Fruit fly (Drosophila melanogaster) whole organism, embryonic: Measurements from ENCODE around the gene CG15306.

Source experiments
- Adf1 ChIP-seq: fragments of 200-800 bp; sonication (Bioruptor generic); IDR thresholded peaks from 2 replicates; pipeline ENCODE4 v1.3.6; 2022; ENCODE audit warnings: missing biosample characterization, missing genetic modification characterization
- CG10321 ChIP-seq: fragments of 200-800 bp; sonication (Bioruptor generic); IDR thresholded peaks from 2 replicates; pipeline ENCODE4 v1.3.6; 2022; ENCODE audit warnings: missing biosample characterization, missing genetic modification characterization
- CG10959 ChIP-seq: fragments of 200-800 bp; sonication (Bioruptor generic); IDR thresholded peaks from 2 replicates; pipeline ENCODE4 v1.3.6; 2022; ENCODE audit warnings: missing biosample characterization, missing genetic modification characterization
- CG11456 ChIP-seq: fragments of 200-800 bp; sonication (Bioruptor generic); IDR thresholded peaks from 3 replicates; pipeline ENCODE4 v1.3.6; 2022; ENCODE audit warnings: missing biosample characterization, missing genetic modification characterization
- CG11696 ChIP-seq: fragments of 200-800 bp; sonication (Bioruptor generic); IDR thresholded peaks from 2 replicates; pipeline ENCODE4 v1.3.6; 2022; ENCODE audit warnings: missing biosample characterization, missing genetic modification characterization
- CG12659 ChIP-seq: fragments of 200-800 bp; sonication (Bioruptor generic); optimal IDR thresholded peaks from 3 replicates; lab custom pipeline; 2017; ENCODE audit warnings: mild to moderate bottlenecking, missing biosample characterization, missing genetic modification reagents, missing genetic modification characterization
- CG13775 ChIP-seq: fragments of 200-800 bp; sonication (Bioruptor generic); optimal IDR thresholded peaks from 3 replicates; lab custom pipeline; 2017; ENCODE audit warnings: missing biosample characterization, mild to moderate bottlenecking, missing genetic modification characterization
- CG14441 ChIP-seq: fragments of 200-800 bp; sonication (Bioruptor generic); IDR thresholded peaks from 2 replicates; pipeline ENCODE4 v1.3.6; 2022; ENCODE audit warnings: missing biosample characterization, missing genetic modification characterization
- CG15011 ChIP-seq: fragments of 200-800 bp; sonication (Bioruptor generic); optimal IDR thresholded peaks from 3 replicates; lab custom pipeline; 2018; ENCODE audit warnings: missing biosample characterization, mild to moderate bottlenecking, missing genetic modification characterization
- CG1529 ChIP-seq: fragments of 200-800 bp; sonication (Bioruptor generic); optimal IDR thresholded peaks from 3 replicates; lab custom pipeline; 2018; ENCODE audit warnings: missing biosample characterization, missing genetic modification characterization
- CG1602 ChIP-seq: fragments of 200-800 bp; sonication (Bioruptor generic); optimal IDR thresholded peaks from 3 replicates; lab custom pipeline; 2016; ENCODE audit warnings: missing biosample characterization, missing genetic modification characterization
- CG16815 ChIP-seq: fragments of 200-800 bp; sonication (Bioruptor generic); optimal IDR thresholded peaks from 3 replicates; lab custom pipeline; 2017; ENCODE audit warnings: missing biosample characterization, mild to moderate bottlenecking, missing genetic modification characterization
- CG16863 ChIP-seq: fragments of 200-800 bp; sonication (Bioruptor generic); optimal IDR thresholded peaks from 3 replicates; lab custom pipeline; 2016; ENCODE audit warnings: missing biosample characterization, missing genetic modification characterization
- CG17328 ChIP-seq: fragments of 200-800 bp; sonication (Bioruptor generic); IDR thresholded peaks from 2 replicates; pipeline ENCODE4 v1.3.6; 2022; ENCODE audit warnings: missing biosample characterization, missing genetic modification characterization
- CG1832 ChIP-seq: fragments of 200-800 bp; sonication (Bioruptor generic); optimal IDR thresholded peaks from 2 replicates; lab custom pipeline; 2017; ENCODE audit warnings: missing biosample characterization, mild to moderate bottlenecking, missing genetic modification characterization, inconsistent platforms
- CG18764 ChIP-seq: fragments of 200-800 bp; sonication (Bioruptor generic); optimal IDR thresholded peaks from 3 replicates; lab custom pipeline; 2016; ENCODE audit warnings: missing biosample characterization, missing genetic modification characterization
- CG2120 ChIP-seq: fragments of 200-800 bp; sonication (Bioruptor generic); optimal IDR thresholded peaks from 3 replicates; lab custom pipeline; 2016; ENCODE audit warnings: missing biosample characterization, missing genetic modification characterization
- CG2678 ChIP-seq: fragments of 200-800 bp; sonication (Bioruptor generic); optimal IDR thresholded peaks from 3 replicates; lab custom pipeline; 2019; ENCODE audit warnings: missing biosample characterization, mild to moderate bottlenecking, missing genetic modification characterization, moderate library complexity
- CG3065 ChIP-seq: fragments of 200-800 bp; sonication (Bioruptor generic); optimal IDR thresholded peaks from 2 replicates; lab custom pipeline; 2016; ENCODE audit warnings: missing biosample characterization, missing genetic modification characterization
- CG3995 ChIP-seq: fragments of 200-800 bp; sonication (Bioruptor generic); optimal IDR thresholded peaks from 3 replicates; lab custom pipeline; 2016; ENCODE audit warnings: missing biosample characterization, missing genetic modification characterization
- CG6254 ChIP-seq: fragments of 200-800 bp; sonication (Bioruptor generic); optimal IDR thresholded peaks from 3 replicates; lab custom pipeline; 2017; ENCODE audit warnings: mild to moderate bottlenecking, missing biosample characterization, missing genetic modification reagents, missing genetic modification characterization
- CG6765 ChIP-seq: fragments of 200-800 bp; sonication (Bioruptor generic); optimal IDR thresholded peaks from 3 replicates; lab custom pipeline; 2017; ENCODE audit warnings: missing biosample characterization, mild to moderate bottlenecking, missing genetic modification characterization
- CG7745 ChIP-seq: fragments of 200-800 bp; sonication (Bioruptor generic); optimal IDR thresholded peaks from 2 replicates; lab custom pipeline; 2018; ENCODE audit warnings: missing biosample characterization, mild to moderate bottlenecking, missing genetic modification characterization, moderate library complexity
- CG7987 ChIP-seq: fragments of 200-800 bp; sonication (Bioruptor generic); optimal IDR thresholded peaks from 2 replicates; lab custom pipeline; 2018; ENCODE audit warnings: missing biosample characterization, mild to moderate bottlenecking, missing genetic modification characterization, moderate library complexity
- CG8359 ChIP-seq: fragments of 200-800 bp; sonication (Bioruptor generic); optimal IDR thresholded peaks from 2 replicates; lab custom pipeline; 2017; ENCODE audit warnings: missing biosample characterization, mild to moderate bottlenecking, missing genetic modification characterization, borderline replicate concordance
- CG8388 ChIP-seq: fragments of 200-800 bp; sonication (Bioruptor generic); optimal IDR thresholded peaks from 2 replicates; lab custom pipeline; 2019; ENCODE audit warnings: missing biosample characterization, mild to moderate bottlenecking, missing genetic modification characterization, moderate library complexity
- CG9797 ChIP-seq: fragments of 200-800 bp; sonication (Bioruptor generic); optimal IDR thresholded peaks from 3 replicates; lab custom pipeline; 2018; ENCODE audit warnings: missing biosample characterization, mild to moderate bottlenecking, missing genetic modification characterization
- CkIIα-i1 ChIP-seq: fragments of 200-800 bp; sonication (Bioruptor generic); IDR thresholded peaks from 2 replicates; pipeline ENCODE4 v1.3.6; 2022; ENCODE audit warnings: missing biosample characterization, missing genetic modification characterization
- D19B ChIP-seq: fragments of 200-800 bp; sonication (Bioruptor generic); optimal IDR thresholded peaks from 2 replicates; lab custom pipeline; 2017; ENCODE audit warnings: missing biosample characterization, mild to moderate bottlenecking, missing genetic modification characterization
- ERR ChIP-seq: fragments of 200-800 bp; sonication (Bioruptor generic); optimal IDR thresholded peaks from 2 replicates; lab custom pipeline; 2016; ENCODE audit warnings: missing biosample characterization, missing genetic modification characterization
- Gsc ChIP-seq: fragments of 200-800 bp; sonication (Bioruptor generic); IDR thresholded peaks from 2 replicates; pipeline ENCODE4 v1.3.6; 2022; ENCODE audit warnings: missing biosample characterization, missing genetic modification characterization
- HLH4C ChIP-seq: fragments of 200-800 bp; sonication (Bioruptor generic); IDR thresholded peaks from 3 replicates; pipeline ENCODE4 v1.3.6; 2022; ENCODE audit warnings: missing biosample characterization, missing genetic modification characterization; ENCODE audit not compliant: partially characterized antibody
- HmgD ChIP-seq: fragments of 200-800 bp; sonication (Bioruptor generic); optimal IDR thresholded peaks from 3 replicates; lab custom pipeline; 2016; ENCODE audit warnings: missing biosample characterization, missing genetic modification characterization
- Nf-YB ChIP-seq: fragments of 200-800 bp; sonication (Bioruptor generic); optimal IDR thresholded peaks from 3 replicates; lab custom pipeline; 2019; ENCODE audit warnings: missing biosample characterization, mild to moderate bottlenecking, missing genetic modification characterization, moderate library complexity
- NfI ChIP-seq: fragments of 200-800 bp; sonication (Bioruptor generic); optimal IDR thresholded peaks from 3 replicates; lab custom pipeline; 2018; ENCODE audit warnings: missing biosample characterization, mild to moderate bottlenecking, missing genetic modification characterization, moderate library complexity
- Sox102F ChIP-seq: fragments of 200-800 bp; sonication (Bioruptor generic); optimal IDR thresholded peaks from 2 replicates; lab custom pipeline; 2018; ENCODE audit warnings: missing biosample characterization, mild to moderate bottlenecking, missing genetic modification characterization, moderate library complexity
- abd-A ChIP-seq: fragments of 200-800 bp; sonication (Bioruptor generic); optimal IDR thresholded peaks from 3 replicates; lab custom pipeline; 2019; ENCODE audit warnings: missing biosample characterization, mild to moderate bottlenecking, missing genetic modification characterization, moderate library complexity
- ewg ChIP-seq: fragments of 200-800 bp; sonication (Bioruptor generic); optimal IDR thresholded peaks from 3 replicates; lab custom pipeline; 2017; ENCODE audit warnings: mild to moderate bottlenecking, missing biosample characterization, missing genetic modification reagents, missing genetic modification characterization
- gcm2 ChIP-seq: fragments of 200-800 bp; sonication (Bioruptor generic); optimal IDR thresholded peaks from 2 replicates; lab custom pipeline; 2016; ENCODE audit warnings: missing biosample characterization, missing genetic modification characterization
- gem ChIP-seq: fragments of 200-800 bp; sonication (Bioruptor generic); optimal IDR thresholded peaks from 2 replicates; lab custom pipeline; 2019; ENCODE audit warnings: missing biosample characterization, mild to moderate bottlenecking, missing genetic modification characterization, moderate library complexity
- hb ChIP-seq: fragments of 200-800 bp; sonication (Bioruptor generic); IDR thresholded peaks from 3 replicates; pipeline ENCODE4 v1.3.6; 2022; ENCODE audit warnings: missing biosample characterization, missing genetic modification characterization; ENCODE audit not compliant: partially characterized antibody
- lilli ChIP-seq: fragments of 200-800 bp; sonication (Bioruptor generic); optimal IDR thresholded peaks from 3 replicates; lab custom pipeline; 2016; ENCODE audit warnings: missing biosample characterization, missing genetic modification characterization
- mam ChIP-seq: fragments of 200-800 bp; sonication (Bioruptor generic); optimal IDR thresholded peaks from 3 replicates; lab custom pipeline; 2016; ENCODE audit warnings: missing biosample characterization, missing genetic modification characterization
- salm ChIP-seq: fragments of 200-800 bp; sonication (Bioruptor generic); optimal IDR thresholded peaks from 2 replicates; lab custom pipeline; 2018; ENCODE audit warnings: missing biosample characterization, mild to moderate bottlenecking, missing genetic modification characterization
- schlank ChIP-seq: fragments of 200-800 bp; sonication (Bioruptor generic); optimal IDR thresholded peaks from 2 replicates; lab custom pipeline; 2018; ENCODE audit warnings: missing biosample characterization, mild to moderate bottlenecking, missing genetic modification characterization
- sens ChIP-seq: fragments of 200-800 bp; sonication (Bioruptor generic); peaks from one replicate; lab custom pipeline; 2016; ENCODE audit warnings: missing biosample characterization, missing genetic modification characterization
- sens-2 ChIP-seq: fragments of 200-800 bp; sonication (Bioruptor generic); IDR thresholded peaks from 2 replicates; pipeline ENCODE4 v1.3.6; 2022; ENCODE audit warnings: missing biosample characterization, missing genetic modification characterization
- ttk ChIP-seq: fragments of 200-800 bp; sonication (Bioruptor generic); IDR thresholded peaks from 2 replicates; pipeline ENCODE4 v2.1.2; 2022; ENCODE audit warnings: missing biosample characterization, missing genetic modification characterization
- tup ChIP-seq: fragments of 200-800 bp; sonication (Bioruptor generic); optimal IDR thresholded peaks from 2 replicates; lab custom pipeline; 2016; ENCODE audit warnings: missing biosample characterization, mild to moderate bottlenecking, missing genetic modification characterization, moderate library complexity
- zf30C ChIP-seq: fragments of 200-800 bp; sonication (Bioruptor generic); optimal IDR thresholded peaks from 3 replicates; lab custom pipeline; 2018; ENCODE audit warnings: missing biosample characterization, mild to moderate bottlenecking, missing genetic modification characterization

CG15306 gene

dm6 chrX:10325567-10326345 lies 5.9 kb downstream of the CG15306 start, which contains the start of gene alpha-Man-Ia (continued):
- TF ChIP-seq CG16863 (GFP tag; lab: Kevin White, UChicago), result no peak
- TF ChIP-seq schlank (tag; lab: Kevin White, UChicago), result no peak
- no peak for TF ChIP-seq Nf-YB (GFP tag; lab: Kevin White, UChicago)
- no peak for TF ChIP-seq Sox102F (GFP tag; lab: Kevin White, UChicago)
- TF ChIP-seq gcm2, result no peak
- TF ChIP-seq CG1832 (GFP tag; lab: Kevin White, UChicago), result peak; percentile 76
- TF ChIP-seq HmgD, result peak; percentile 39
- no peak for TF ChIP-seq ttk
- no peak for TF ChIP-seq CG10321
- TF ChIP-seq CG9797 (GFP tag; lab: Kevin White, UChicago), result peak; percentile 72
- peak; percentile 89 for TF ChIP-seq CG3995 (GFP tag; lab: Kevin White, UChicago)
- no peak for TF ChIP-seq CG11696
- peak; percentile 55 for TF ChIP-seq CG12659 (GFP tag; lab: Kevin White, UChicago)
- TF ChIP-seq sens-2 (GFP tag; lab: Robert Waterston, UW), result no peak
- no peak for TF ChIP-seq Gsc
- no peak for TF ChIP-seq abd-A (tag; lab: Kevin White, UChicago)
- no peak for TF ChIP-seq salm (tag; lab: Kevin White, UChicago)
- TF ChIP-seq HLH4C (GFP tag; lab: Robert Waterston, UW), result no peak
- TF ChIP-seq CG3065 (GFP tag; lab: Kevin White, UChicago), result no peak
- TF ChIP-seq CG16815, result no peak
- TF ChIP-seq CkIIα-i1, result no peak
- TF ChIP-seq CG7745, result no peak
- peak; percentile 1 for TF ChIP-seq ewg (GFP tag; lab: Kevin White, UChicago)
- TF ChIP-seq CG18764 (GFP tag; lab: Kevin White, UChicago), result no peak
- TF ChIP-seq CG15011 (GFP tag; lab: Kevin White, UChicago), result no peak
- peak; percentile 78 for TF ChIP-seq sens (GFP tag; lab: Kevin White, UChicago)
- TF ChIP-seq Adf1 (GFP tag; lab: Robert Waterston, UW), result no peak
- peak; percentile 42 for TF ChIP-seq NfI (GFP tag; lab: Kevin White, UChicago)
- TF ChIP-seq CG8359 (GFP tag; lab: Kevin White, UChicago), result no peak
- no peak for TF ChIP-seq CG6765 (GFP tag; lab: Kevin White, UChicago)
- no peak for TF ChIP-seq CG1529 (GFP tag; lab: Kevin White, UChicago)
- no peak for TF ChIP-seq CG8388 (GFP tag; lab: Kevin White, UChicago)
- no peak for TF ChIP-seq CG10959 (GFP tag; lab: Robert Waterston, UW)
- TF ChIP-seq D19B (GFP tag; lab: Kevin White, UChicago), result no peak
- TF ChIP-seq CG7987 (GFP tag; lab: Kevin White, UChicago), result no peak
- TF ChIP-seq gem (tag; lab: Kevin White, UChicago), result peak; percentile 18
- no peak for TF ChIP-seq hb (GFP tag; lab: Robert Waterston, UW)
- peak; percentile 8 for TF ChIP-seq CG2678 (tag; lab: Kevin White, UChicago)
- TF ChIP-seq lilli, result peak; percentile 33
- no peak for TF ChIP-seq tup (GFP tag; lab: Kevin White, UChicago)
- no peak for TF ChIP-seq ERR (GFP tag; lab: Kevin White, UChicago)
- peak; percentile 42 for TF ChIP-seq mam
- TF ChIP-seq CG6254 (GFP tag; lab: Kevin White, UChicago), result no peak
- peak; percentile 40 for TF ChIP-seq CG2120 (GFP tag; lab: Kevin White, UChicago)
- TF ChIP-seq zf30C, result no peak
- no peak for TF ChIP-seq CG14441 (GFP tag; lab: Robert Waterston, UW)
- no peak for TF ChIP-seq CG17328 (GFP tag; lab: Robert Waterston, UW)
- no peak for TF ChIP-seq CG1602 (GFP tag; lab: Kevin White, UChicago)
- peak; percentile 38 for TF ChIP-seq CG13775 (GFP tag; lab: Kevin White, UChicago)
- TF ChIP-seq CG11456, result no peak
